Worm (Caenorhabditis elegans) whole organism, L1 larva: ENCODE data around the gene exc-7.

ENCODE experiments used
- C16A3.4 ChIP-seq: fragments of 150-350 bp; optimal IDR thresholded peaks from 2 replicates; lab custom pipeline; 2014; ENCODE audit warnings: missing biosample characterization, missing genetic modification characterization
- Y116A8C.19 ChIP-seq: sonication (generic microtip); optimal IDR thresholded peaks from 2 replicates; lab custom pipeline; 2016; ENCODE audit warnings: missing compliant biosample characterization, missing genetic modification characterization, borderline replicate concordance
- ama-1 ChIP-seq: fragments of 150-350 bp; optimal IDR thresholded peaks from 2 replicates; lab custom pipeline; 2014
- dpl-1 ChIP-seq, 3 experiments: fragments of 150-350 bp in 2 of 3; sonication (generic microtip) in 1 of 3; optimal IDR thresholded peaks; 2 replicates each; lab custom pipeline; 2014 to 2017; ENCODE audit warnings: missing biosample characterization in 3 of 3, missing genetic modification characterization in 3 of 3, missing genetic modification reagents in 3 of 3
- efl-3 ChIP-seq: fragments of 200-800 bp; sonication (Bioruptor generic); optimal IDR thresholded peaks from 2 replicates; lab custom pipeline; 2018; ENCODE audit warnings: mild to moderate bottlenecking, missing genetic modification characterization, missing compliant biosample characterization
- egl-27 ChIP-seq, 2 experiments: fragments of 150-350 bp in 1 of 2; sonication (generic microtip); optimal IDR thresholded peaks; 3 replicates each; lab custom pipeline; 2017 to 2018; ENCODE audit warnings: missing biosample characterization in 2 of 2, missing genetic modification characterization in 2 of 2, missing genetic modification reagents in 2 of 2
- elt-2 ChIP-seq: sonication (generic microtip); optimal IDR thresholded peaks from 2 replicates; lab custom pipeline; 2016; ENCODE audit warnings: missing genetic modification characterization, mild to moderate bottlenecking, inconsistent platforms, missing compliant biosample characterization, missing genetic modification reagents
- ets-5 ChIP-seq: fragments of 200-800 bp; sonication (Bioruptor generic); IDR thresholded peaks from 2 replicates; pipeline ENCODE4 v1.3.6; 2022; ENCODE audit warnings: missing genetic modification characterization, missing compliant biosample characterization
- fkh-10 ChIP-seq: sonication (generic microtip); optimal IDR thresholded peaks from 2 replicates; lab custom pipeline; 2017; ENCODE audit warnings: missing biosample characterization, missing genetic modification reagents, missing genetic modification characterization
- fos-1 ChIP-seq: fragments of 150-350 bp; optimal IDR thresholded peaks from 2 replicates; lab custom pipeline; 2014; ENCODE audit warnings: missing biosample characterization, missing genetic modification characterization
- grh-1 ChIP-seq: fragments of 200-800 bp; sonication (Bioruptor generic); IDR thresholded peaks from 2 replicates; pipeline ENCODE4 v1.3.6; 2022; ENCODE audit warnings: missing genetic modification reagents, missing genetic modification characterization, missing compliant biosample characterization
- hlh-4 ChIP-seq: sonication (generic microtip); optimal IDR thresholded peaks from 2 replicates; lab custom pipeline; 2016; ENCODE audit warnings: mild to moderate bottlenecking, missing genetic modification characterization, missing compliant biosample characterization
- irx-1 ChIP-seq: sonication (generic microtip); optimal IDR thresholded peaks from 2 replicates; lab custom pipeline; 2016; ENCODE audit warnings: missing genetic modification characterization, missing compliant biosample characterization
- isw-1 ChIP-seq: fragments of 200-800 bp; sonication (Bioruptor generic); IDR thresholded peaks from 2 replicates; pipeline ENCODE4 v1.3.6; 2022; ENCODE audit warnings: missing genetic modification characterization, missing compliant biosample characterization
- lin-13 ChIP-seq: fragments of 150-350 bp; optimal IDR thresholded peaks from 2 replicates; lab custom pipeline; 2014; ENCODE audit warnings: missing biosample characterization, missing genetic modification reagents, missing genetic modification characterization
- lin-14 ChIP-seq: fragments of 200-800 bp; sonication (Bioruptor generic); optimal IDR thresholded peaks from 2 replicates; lab custom pipeline; 2018; ENCODE audit warnings: mild to moderate bottlenecking, missing genetic modification characterization, moderate library complexity, missing compliant biosample characterization
- lin-15B ChIP-seq: fragments of 150-350 bp; sonication (generic microtip); optimal IDR thresholded peaks from 3 replicates; lab custom pipeline; 2014; ENCODE audit warnings: missing biosample characterization, missing genetic modification characterization
- lin-35 ChIP-seq, 2 experiments: fragments of 150-350 bp; optimal IDR thresholded peaks; 2 replicates each; lab custom pipeline; 2014; ENCODE audit warnings: missing biosample characterization in 2 of 2, missing genetic modification characterization in 2 of 2, missing genetic modification reagents in 2 of 2
- lir-3 ChIP-seq: sonication (generic microtip); optimal IDR thresholded peaks from 2 replicates; lab custom pipeline; 2016; ENCODE audit warnings: mild to moderate bottlenecking, missing genetic modification characterization, moderate library complexity, missing compliant biosample characterization; ENCODE audit not compliant: poor library complexity
- lsy-2 ChIP-seq, 2 experiments: fragments of 150-350 bp; optimal IDR thresholded peaks; 2 replicates each; lab custom pipeline; 2014; ENCODE audit warnings: missing biosample characterization in 2 of 2, missing genetic modification characterization in 2 of 2
- mab-9 ChIP-seq: fragments of 200-800 bp; sonication (Bioruptor generic); IDR thresholded peaks from 2 replicates; pipeline ENCODE4 v1.3.6; 2022; ENCODE audit warnings: missing genetic modification reagents, missing genetic modification characterization, missing compliant biosample characterization
- mdl-1 ChIP-seq, 2 experiments: fragments of 150-350 bp; optimal IDR thresholded peaks; 2 replicates each; lab custom pipeline; 2014 to 2017; ENCODE audit warnings: missing biosample characterization in 2 of 2, missing genetic modification characterization in 2 of 2, inconsistent platforms in 1 of 2
- mef-2 ChIP-seq: fragments of 150-350 bp; optimal IDR thresholded peaks from 2 replicates; lab custom pipeline; 2014; ENCODE audit warnings: missing biosample characterization, missing genetic modification characterization
- mep-1 ChIP-seq: fragments of 150-350 bp; optimal IDR thresholded peaks from 2 replicates; lab custom pipeline; 2014; ENCODE audit warnings: missing biosample characterization, missing genetic modification characterization
- nhr-11 ChIP-seq: fragments of 150-350 bp; optimal IDR thresholded peaks from 2 replicates; lab custom pipeline; 2014; ENCODE audit warnings: missing biosample characterization, missing genetic modification characterization
- nhr-19 ChIP-seq: fragments of 200-800 bp; sonication (Bioruptor generic); conservative IDR thresholded peaks from 2 replicates; pipeline ENCODE4 v1.3.6; 2022; ENCODE audit warnings: missing genetic modification characterization, missing compliant biosample characterization
- nhr-20 ChIP-seq: sonication (generic microtip); optimal IDR thresholded peaks from 2 replicates; lab custom pipeline; 2016; ENCODE audit warnings: mild to moderate bottlenecking, missing genetic modification characterization, missing compliant biosample characterization
- nhr-237 ChIP-seq: fragments of 150-350 bp; optimal IDR thresholded peaks from 2 replicates; lab custom pipeline; 2014; ENCODE audit warnings: missing biosample characterization, missing genetic modification characterization
- nhr-28 ChIP-seq: fragments of 150-350 bp; optimal IDR thresholded peaks from 2 replicates; lab custom pipeline; 2014; ENCODE audit warnings: missing biosample characterization, missing genetic modification characterization
- nhr-47 ChIP-seq: sonication (generic microtip); optimal IDR thresholded peaks from 2 replicates; lab custom pipeline; 2016; ENCODE audit warnings: mild to moderate bottlenecking, missing genetic modification characterization, moderate library complexity, missing compliant biosample characterization
- nhr-77 ChIP-seq: fragments of 150-350 bp; optimal IDR thresholded peaks from 2 replicates; lab custom pipeline; 2014; ENCODE audit warnings: missing biosample characterization, missing genetic modification characterization
- nhr-85 ChIP-seq: sonication (generic microtip); peaks from one replicate; lab custom pipeline; 2016; ENCODE audit warnings: missing genetic modification characterization, inconsistent platforms, missing compliant biosample characterization
- snu-23 ChIP-seq: sonication (generic microtip); optimal IDR thresholded peaks from 2 replicates; lab custom pipeline; 2016; ENCODE audit warnings: missing genetic modification characterization, missing compliant biosample characterization
- sptf-1 ChIP-seq: fragments of 150-350 bp; optimal IDR thresholded peaks from 2 replicates; lab custom pipeline; 2014; ENCODE audit warnings: missing biosample characterization, missing genetic modification characterization
- sup-37 ChIP-seq: fragments of 200-800 bp; sonication (Bioruptor generic); optimal IDR thresholded peaks from 2 replicates; lab custom pipeline; 2018; ENCODE audit warnings: mild to moderate bottlenecking, missing genetic modification characterization, missing compliant biosample characterization
- tbx-2 ChIP-seq: sonication (generic microtip); optimal IDR thresholded peaks from 2 replicates; lab custom pipeline; 2016; ENCODE audit warnings: missing genetic modification characterization, missing compliant biosample characterization
- unc-30 ChIP-seq: sonication (generic microtip); optimal IDR thresholded peaks from 2 replicates; lab custom pipeline; 2017; ENCODE audit warnings: missing biosample characterization, missing genetic modification characterization
- unc-62 ChIP-seq: fragments of 150-350 bp; optimal IDR thresholded peaks from 2 replicates; lab custom pipeline; 2014; ENCODE audit warnings: missing biosample characterization, missing genetic modification reagents, missing genetic modification characterization
- xbp-1 ChIP-seq: sonication (generic microtip); optimal IDR thresholded peaks from 2 replicates; lab custom pipeline; 2016; ENCODE audit warnings: missing genetic modification characterization, missing compliant biosample characterization
- zip-4 ChIP-seq: fragments of 200-800 bp; sonication (Bioruptor generic); optimal IDR thresholded peaks from 2 replicates; lab custom pipeline; 2018; ENCODE audit warnings: mild to moderate bottlenecking, missing genetic modification characterization, moderate library complexity, missing compliant biosample characterization
- ztf-11 ChIP-seq, 2 experiments: sonication (generic microtip); optimal IDR thresholded peaks; 2 replicates each; lab custom pipeline; 2016 to 2017; ENCODE audit warnings: missing genetic modification characterization in 2 of 2, missing biosample characterization in 1 of 2, missing compliant biosample characterization in 1 of 2

exc-7 gene

ce11 chrII:9604063-9604462, 28.3 kb downstream of the exc-7 start (continued):
- TF ChIP-seq nhr-85 (no peak), lin-35 (GFP tag; optimal IDR thresholded peaks at IDR 0.05; lab: Kevin White, UChicago) (peak in 1 of 2 experiments; percentile 65), tbx-2 (no peak), lin-14 (peak; percentile 8), nhr-20 (tag; lab: Kevin White, UChicago) (peak; percentile 55), nhr-11 (tag; lab: Kevin White, UChicago) (no peak), xbp-1 (tag; lab: Kevin White, UChicago) (no peak), C16A3.4 (tag; lab: Kevin White, UChicago) (peak; percentile 14), lin-15B (tag; lab: Kevin White, UChicago) (no peak), ets-5 (GFP tag; lab: Robert Waterston, UW) (no peak), snu-23 (GFP tag; lab: Kevin White, UChicago) (peak; percentile 27), efl-3 (GFP tag; lab: Kevin White, UChicago) (no peak), sup-37 (GFP tag; lab: Kevin White, UChicago) (no peak), isw-1 (GFP tag; lab: Robert Waterston, UW) (no peak), lin-13 (GFP tag; lab: Kevin White, UChicago) (no peak), mep-1 (tag; lab: Kevin White, UChicago) (no peak), Y116A8C.19 (no peak), nhr-47 (tag; lab: Kevin White, UChicago) (no peak), elt-2 (tag; lab: Kevin White, UChicago) (peak; percentile 0), nhr-28 (tag; lab: Kevin White, UChicago) (no peak), ztf-11 (tag; optimal IDR thresholded peaks at IDR 0.05; lab: Kevin White, UChicago) (no peak), egl-27 (tag; optimal IDR thresholded peaks at IDR 0.05; lab: Kevin White, UChicago) (no peak), fos-1 (tag; lab: Kevin White, UChicago) (no peak)

DNA sequence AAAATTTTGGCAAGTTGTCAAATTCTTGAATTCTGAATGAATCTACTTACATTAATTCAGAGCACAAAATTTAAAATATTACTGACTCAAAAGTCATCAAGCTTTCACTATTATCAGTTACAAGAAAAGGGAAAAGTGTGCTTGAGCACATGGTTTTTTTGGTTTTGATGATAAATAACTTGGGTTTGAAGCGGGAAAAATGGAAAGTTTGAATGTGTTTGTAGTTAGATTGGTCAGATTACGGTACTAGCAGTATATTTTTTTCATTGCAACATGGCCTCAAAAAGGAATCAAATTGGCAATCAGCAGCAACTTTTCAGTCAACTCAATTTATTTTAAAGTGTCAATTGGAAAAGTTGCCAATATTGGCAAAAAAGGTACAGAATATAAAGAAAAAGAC, 28.9 kb downstream of the exc-7 start:
- TF ChIP-seq nhr-237 (no peak), mef-2 (tag; lab: Kevin White, UChicago) (no peak), unc-62 (GFP tag; lab: Kevin White, UChicago) (no peak), sptf-1 (tag; lab: Kevin White, UChicago) (no peak), hlh-4 (tag; lab: Kevin White, UChicago) (no peak), ama-1 (lab: Kevin White, UChicago) (peak; percentile 60)

- TF ChIP-seq sup-37 (GFP tag; lab: Kevin White, UChicago) (no peak), xbp-1 (tag; lab: Kevin White, UChicago) (no peak), lin-15B (tag; lab: Kevin White, UChicago) (no peak), fos-1 (tag; lab: Kevin White, UChicago) (peak; percentile 9), egl-27 (tag; optimal IDR thresholded peaks at IDR 0.05; lab: Kevin White, UChicago) (no peak), nhr-47 (tag; lab: Kevin White, UChicago) (peak; percentile 3), mef-2 (tag; lab: Kevin White, UChicago) (no peak), mab-9 (GFP tag; lab: Robert Waterston, UW) (no peak), nhr-19 (GFP tag; lab: Robert Waterston, UW) (peak; percentile 71), lin-14 (peak; percentile 65), efl-3 (GFP tag; lab: Kevin White, UChicago) (no peak), nhr-20 (tag; lab: Kevin White, UChicago) (peak; percentile 50), grh-1 (GFP tag; lab: Robert Waterston, UW) (no peak), unc-62 (GFP tag; lab: Kevin White, UChicago) (no peak), mep-1 (tag; lab: Kevin White, UChicago) (no peak), elt-2 (tag; lab: Kevin White, UChicago) (no peak), fkh-10 (GFP tag; lab: Kevin White, UChicago) (no peak), unc-30 (tag; lab: Kevin White, UChicago) (no peak), mdl-1 (tag; optimal IDR thresholded peaks at IDR 0.05; lab: Kevin White, UChicago) (peak in 1 of 2 experiments; percentile 72), ztf-11 (tag; optimal IDR thresholded peaks at IDR 0.05; lab: Kevin White, UChicago) (no peak), irx-1 (tag; lab: Kevin White, UChicago) (no peak), ama-1 (lab: Kevin White, UChicago) (peak; percentile 9), lsy-2 (tag; optimal IDR thresholded peaks at IDR 0.05; lab: Kevin White, UChicago) (peak in 1 of 2 experiments; percentile 13), snu-23 (GFP tag; lab: Kevin White, UChicago) (peak; percentile 8), lin-35 (GFP tag; optimal IDR thresholded peaks at IDR 0.05; lab: Kevin White, UChicago) (no peak), nhr-85 (no peak), dpl-1 (GFP tag; optimal IDR thresholded peaks at IDR 0.05; lab: Kevin White, UChicago) (no peak), hlh-4 (tag; lab: Kevin White, UChicago) (no peak), C16A3.4 (tag; lab: Kevin White, UChicago) (peak; percentile 30), nhr-77 (no peak), lir-3 (tag; lab: Kevin White, UChicago) (no peak), Y116A8C.19 (no peak), zip-4 (GFP tag; lab: Kevin White, UChicago) (no peak)
These were observed 29.6 kb downstream of the exc-7 start, which contains the start of gene nhr-19 for ce11 chrII:9605336-9605735. nhr-19 (minus strand) TSS chrII:9605526.
